Fruit fly (Drosophila melanogaster) whole organism, pupa: ENCODE data around the gene Appl.

ENCODE experiments used
- CG10348 ChIP-seq: fragments of 200-800 bp; sonication (Bioruptor generic); IDR thresholded peaks from 2 replicates; pipeline ENCODE4 v1.3.6; 2022; ENCODE audit warnings: missing biosample characterization, missing genetic modification characterization
- CG12605 ChIP-seq: fragments of 200-800 bp; sonication (Bioruptor generic); IDR thresholded peaks from 2 replicates; pipeline ENCODE4 v1.3.6; 2022; ENCODE audit warnings: missing biosample characterization, missing genetic modification characterization
- CG13204 ChIP-seq: fragments of 200-800 bp; sonication (Bioruptor generic); optimal IDR thresholded peaks from 2 replicates; lab custom pipeline; 2018; ENCODE audit warnings: missing biosample characterization, mild to moderate bottlenecking, missing genetic modification characterization, moderate library complexity
- CG14655 ChIP-seq: fragments of 200-800 bp; sonication (Bioruptor generic); optimal IDR thresholded peaks from 3 replicates; lab custom pipeline; 2017; ENCODE audit warnings: mild to moderate bottlenecking, missing biosample characterization, missing genetic modification reagents, missing genetic modification characterization
- CG15710 ChIP-seq: fragments of 200-800 bp; sonication (Bioruptor generic); optimal IDR thresholded peaks from 2 replicates; lab custom pipeline; 2018; ENCODE audit warnings: missing biosample characterization, mild to moderate bottlenecking, missing genetic modification characterization, moderate library complexity
- CG17806 ChIP-seq: fragments of 200-800 bp; sonication (Bioruptor generic); optimal IDR thresholded peaks from 2 replicates; lab custom pipeline; 2018; ENCODE audit warnings: missing biosample characterization, mild to moderate bottlenecking, missing genetic modification characterization, moderate library complexity
- CG32121 ChIP-seq: fragments of 200-800 bp; sonication (Bioruptor generic); IDR thresholded peaks from 2 replicates; pipeline ENCODE4 v1.3.6; 2022; ENCODE audit warnings: missing biosample characterization, missing genetic modification characterization
- CG34367 ChIP-seq: fragments of 200-800 bp; sonication (Bioruptor generic); optimal IDR thresholded peaks from 2 replicates; lab custom pipeline; 2018; ENCODE audit warnings: missing biosample characterization, mild to moderate bottlenecking, missing genetic modification characterization
- CG4496 ChIP-seq: fragments of 200-800 bp; sonication (Bioruptor generic); IDR thresholded peaks from 3 replicates; pipeline ENCODE4 v1.3.6; 2022; ENCODE audit warnings: missing biosample characterization, missing genetic modification characterization
- CG8159 ChIP-seq: fragments of 200-800 bp; sonication (Bioruptor generic); optimal IDR thresholded peaks from 3 replicates; lab custom pipeline; 2018; ENCODE audit warnings: missing biosample characterization, mild to moderate bottlenecking, missing genetic modification characterization, moderate library complexity
- CG8301 ChIP-seq: fragments of 200-800 bp; sonication (Bioruptor generic); optimal IDR thresholded peaks from 2 replicates; lab custom pipeline; 2018; ENCODE audit warnings: missing biosample characterization, mild to moderate bottlenecking, missing genetic modification characterization
- CG9948 ChIP-seq: fragments of 200-800 bp; sonication (Bioruptor generic); optimal IDR thresholded peaks from 2 replicates; lab custom pipeline; 2018; ENCODE audit warnings: missing biosample characterization, mild to moderate bottlenecking, missing genetic modification characterization, moderate library complexity
- D1 ChIP-seq: fragments of 200-800 bp; sonication (Bioruptor generic); optimal IDR thresholded peaks from 2 replicates; lab custom pipeline; 2018; ENCODE audit warnings: missing biosample characterization, mild to moderate bottlenecking, missing genetic modification characterization, moderate library complexity
- EcR ChIP-seq: fragments of 200-800 bp; sonication (Bioruptor generic); optimal IDR thresholded peaks from 3 replicates; lab custom pipeline; 2019; ENCODE audit warnings: missing biosample characterization, missing genetic modification characterization, mild to moderate bottlenecking, moderate library complexity, missing genetic modification reagents
- Ets98B ChIP-seq: fragments of 200-800 bp; sonication (Bioruptor generic); IDR thresholded peaks from 2 replicates; pipeline ENCODE4 v1.3.6; 2022; ENCODE audit warnings: missing biosample characterization, missing genetic modification characterization
- Pif1A ChIP-seq: fragments of 200-800 bp; sonication (Bioruptor generic); optimal IDR thresholded peaks from 3 replicates; lab custom pipeline; 2016; ENCODE audit warnings: missing biosample characterization, missing genetic modification characterization
- Pif1B ChIP-seq: fragments of 200-800 bp; sonication (Bioruptor generic); optimal IDR thresholded peaks from 3 replicates; lab custom pipeline; 2016; ENCODE audit warnings: missing biosample characterization, missing genetic modification characterization
- Snoo ChIP-seq: fragments of 200-800 bp; sonication (Bioruptor generic); optimal IDR thresholded peaks from 3 replicates; lab custom pipeline; 2017; ENCODE audit warnings: missing biosample characterization, mild to moderate bottlenecking, missing genetic modification characterization, inconsistent platforms
- fd96Ca ChIP-seq: fragments of 200-800 bp; sonication (Bioruptor generic); IDR thresholded peaks from 3 replicates; pipeline ENCODE4 v1.3.6; 2022; ENCODE audit warnings: missing biosample characterization, missing genetic modification characterization
- gl ChIP-seq: fragments of 200-800 bp; sonication (Bioruptor generic); optimal IDR thresholded peaks from 2 replicates; lab custom pipeline; 2018; ENCODE audit warnings: missing biosample characterization, mild to moderate bottlenecking, missing genetic modification characterization
- rn ChIP-seq: fragments of 200-800 bp; sonication (Bioruptor generic); IDR thresholded peaks from 2 replicates; pipeline ENCODE4 v1.3.6; 2022; ENCODE audit warnings: missing biosample characterization, missing genetic modification characterization

Appl gene

DNA sequence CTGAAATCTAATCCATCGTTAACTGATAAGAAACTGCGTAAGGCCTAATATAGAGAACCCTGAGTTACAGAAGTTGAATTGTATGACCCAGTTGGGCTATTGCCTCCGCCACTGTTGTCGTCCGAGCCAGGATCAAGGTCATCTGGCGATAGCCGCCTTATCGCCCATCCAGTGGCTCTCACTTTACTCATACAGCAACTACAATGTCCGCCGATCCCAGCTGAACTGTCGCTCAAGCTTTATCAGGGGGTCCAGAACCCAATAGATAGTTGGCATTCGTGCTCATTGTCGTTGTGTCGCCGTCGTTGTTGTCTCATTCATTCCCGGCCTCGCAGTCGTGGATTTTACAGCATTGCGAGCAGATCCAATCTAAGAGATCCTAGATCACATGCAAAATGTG is 21.2 kb upstream of the Appl start, which contains the start of gene arg:
TSS of gene arg (plus strand) at position 319 of the 400 bp plus-strand sequence.
- TF ChIP-seq Snoo = no peak
- no peak for TF ChIP-seq fd96Ca (GFP tag; lab: Robert Waterston, UW)
- no peak for TF ChIP-seq CG8159 (tag; lab: Kevin White, UChicago)
- TF ChIP-seq CG9948 (tag; lab: Kevin White, UChicago) = no peak
- TF ChIP-seq gl = no peak
- no peak for TF ChIP-seq CG10348 (GFP tag; lab: Robert Waterston, UW)
- TF ChIP-seq EcR (GFP tag; lab: Kevin White, UChicago) = peak; percentile 65

- no peak for TF ChIP-seq Pif1A (GFP tag; lab: Kevin White, UChicago)
- TF ChIP-seq CG13204 (GFP tag; lab: Kevin White, UChicago) = no peak
- no peak for TF ChIP-seq CG14655 (GFP tag; lab: Kevin White, UChicago)
- no peak for TF ChIP-seq CG8301 (tag; lab: Kevin White, UChicago)
- no peak for TF ChIP-seq EcR (GFP tag; lab: Kevin White, UChicago)
- no peak for TF ChIP-seq CG8159 (tag; lab: Kevin White, UChicago)
- TF ChIP-seq CG4496 (GFP tag; lab: Robert Waterston, UW) = no peak
- TF ChIP-seq, all 21 proteins: peak for 0
Measured at dm6 chrX:510528-510927, 19.8 kb upstream of the Appl start.

dm6 chrX:512527-512926 is 17.8 kb upstream of the Appl start:
- TF ChIP-seq Pif1B (no peak), CG14655 (GFP tag; lab: Kevin White, UChicago) (no peak)
- TF ChIP-seq, all 21 proteins: peak for 0

DNA sequence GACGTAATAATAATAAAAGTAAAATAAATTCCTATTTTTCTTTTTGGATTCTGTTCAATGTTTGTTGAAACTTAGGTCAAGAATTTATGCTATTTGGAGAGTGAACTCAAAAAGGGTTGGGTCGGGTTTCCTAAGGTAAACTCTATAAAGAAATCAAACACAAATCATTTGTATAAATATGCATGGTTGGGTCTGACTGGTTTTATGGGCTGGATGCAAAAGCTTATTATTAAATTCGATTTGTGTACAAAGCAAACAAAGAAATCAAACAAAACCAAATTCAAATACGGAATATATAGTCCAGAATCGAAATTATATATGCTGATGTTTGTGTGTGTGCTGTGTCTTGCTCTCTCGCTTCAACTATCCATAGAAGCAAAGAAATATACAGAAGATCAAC is 14.6 kb upstream of the Appl start:
- TF ChIP-seq Pif1A (GFP tag; lab: Kevin White, UChicago) = no peak
- no peak for TF ChIP-seq fd96Ca (GFP tag; lab: Robert Waterston, UW)
- no peak for TF ChIP-seq CG10348 (GFP tag; lab: Robert Waterston, UW)
- no peak for TF ChIP-seq rn (GFP tag; lab: Robert Waterston, UW)
- no peak for TF ChIP-seq Ets98B
- no peak for TF ChIP-seq CG17806
- TF ChIP-seq gl = no peak
- TF ChIP-seq CG8159 (tag; lab: Kevin White, UChicago) = no peak
- no peak for TF ChIP-seq CG12605
- TF ChIP-seq EcR (GFP tag; lab: Kevin White, UChicago) = no peak
- no peak for TF ChIP-seq CG13204 (GFP tag; lab: Kevin White, UChicago)
- no peak for TF ChIP-seq CG9948 (tag; lab: Kevin White, UChicago)
- no peak for TF ChIP-seq CG8301 (tag; lab: Kevin White, UChicago)
- no peak for TF ChIP-seq Pif1B
- TF ChIP-seq D1 (tag; lab: Kevin White, UChicago) = no peak
- no peak for TF ChIP-seq CG14655 (GFP tag; lab: Kevin White, UChicago)
- TF ChIP-seq Snoo = no peak
- TF ChIP-seq CG4496 (GFP tag; lab: Robert Waterston, UW) = no peak
- TF ChIP-seq CG15710 (tag; lab: Kevin White, UChicago) = no peak

DNA sequence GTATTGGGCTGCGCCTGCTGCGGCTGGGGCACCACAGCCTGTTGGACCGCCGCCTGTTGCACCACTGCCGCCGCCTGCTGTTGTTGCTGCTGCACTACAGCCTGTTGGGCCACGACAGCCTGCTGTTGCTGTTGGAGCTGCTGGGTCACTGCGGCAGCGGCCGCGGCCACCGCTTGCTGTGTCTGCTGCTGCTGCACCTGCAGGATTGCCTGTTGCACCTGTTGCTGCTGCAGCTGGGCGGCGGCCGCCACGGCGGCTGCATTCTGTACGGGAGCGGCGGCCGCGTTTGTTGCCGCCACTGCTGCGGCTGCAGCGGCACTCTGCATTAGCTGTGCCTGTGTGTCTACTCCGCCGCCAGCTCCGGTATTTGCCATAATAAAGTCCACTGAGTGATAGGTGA is 11.4 kb upstream of the Appl start:
- TF ChIP-seq CG14655 (GFP tag; lab: Kevin White, UChicago) (no peak), CG4496 (GFP tag; lab: Robert Waterston, UW) (no peak), Pif1B (no peak), Pif1A (GFP tag; lab: Kevin White, UChicago) (no peak), CG15710 (tag; lab: Kevin White, UChicago) (no peak), CG8301 (tag; lab: Kevin White, UChicago) (no peak), fd96Ca (GFP tag; lab: Robert Waterston, UW) (no peak), CG17806 (no peak), Snoo (no peak), CG8159 (tag; lab: Kevin White, UChicago) (no peak), rn (GFP tag; lab: Robert Waterston, UW) (no peak), EcR (GFP tag; lab: Kevin White, UChicago) (no peak), CG13204 (GFP tag; lab: Kevin White, UChicago) (no peak), CG9948 (tag; lab: Kevin White, UChicago) (no peak), CG32121 (GFP tag; lab: Robert Waterston, UW) (no peak), CG34367 (tag; lab: Kevin White, UChicago) (no peak), gl (no peak), Ets98B (no peak), CG12605 (no peak)

DNA sequence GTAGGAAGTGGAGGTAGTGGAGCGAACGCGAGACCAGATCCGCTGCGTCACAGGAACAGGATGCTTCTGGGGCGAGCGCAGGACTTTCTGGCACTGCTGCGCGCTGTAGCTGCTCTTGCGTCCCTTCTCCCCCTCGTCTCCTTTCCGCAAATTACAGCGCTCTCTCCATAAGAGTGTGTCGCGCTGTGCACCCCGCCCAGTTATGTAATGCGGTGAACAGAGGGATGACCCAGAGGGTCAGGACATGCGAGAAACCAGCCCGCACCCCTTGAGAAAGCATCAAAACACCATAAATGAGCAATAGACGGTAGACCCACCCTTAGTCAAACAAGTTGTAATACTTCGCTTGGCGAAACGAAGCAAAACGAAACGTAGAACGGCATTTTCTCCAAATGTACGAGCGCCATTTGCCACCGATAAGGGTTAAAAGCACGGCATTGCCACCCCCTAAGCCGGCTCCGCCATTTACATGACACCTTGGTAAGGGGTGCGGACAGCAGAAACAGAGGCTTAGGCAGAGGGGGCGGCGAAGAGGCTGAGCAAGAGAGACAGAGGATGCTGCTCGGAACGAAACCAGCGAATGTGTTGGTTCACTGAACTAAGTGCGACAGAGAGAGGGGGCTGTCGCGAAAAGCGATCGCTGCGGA is 10.0 kb upstream of the Appl start:
- TF ChIP-seq Snoo (no peak), CG15710 (tag; lab: Kevin White, UChicago) (no peak), EcR (GFP tag; lab: Kevin White, UChicago) (peak; percentile 33)

dm6 chrX:521683-522082 is 8.6 kb upstream of the Appl start:
- TF ChIP-seq CG8159 (tag; lab: Kevin White, UChicago) (no peak), CG14655 (GFP tag; lab: Kevin White, UChicago) (no peak), CG17806 (no peak), CG9948 (tag; lab: Kevin White, UChicago) (no peak), EcR (GFP tag; lab: Kevin White, UChicago) (no peak), CG34367 (tag; lab: Kevin White, UChicago) (no peak)
